Fruit fly (Drosophila melanogaster): ENCODE results near the gene p38c.

p38c gene

DNA sequence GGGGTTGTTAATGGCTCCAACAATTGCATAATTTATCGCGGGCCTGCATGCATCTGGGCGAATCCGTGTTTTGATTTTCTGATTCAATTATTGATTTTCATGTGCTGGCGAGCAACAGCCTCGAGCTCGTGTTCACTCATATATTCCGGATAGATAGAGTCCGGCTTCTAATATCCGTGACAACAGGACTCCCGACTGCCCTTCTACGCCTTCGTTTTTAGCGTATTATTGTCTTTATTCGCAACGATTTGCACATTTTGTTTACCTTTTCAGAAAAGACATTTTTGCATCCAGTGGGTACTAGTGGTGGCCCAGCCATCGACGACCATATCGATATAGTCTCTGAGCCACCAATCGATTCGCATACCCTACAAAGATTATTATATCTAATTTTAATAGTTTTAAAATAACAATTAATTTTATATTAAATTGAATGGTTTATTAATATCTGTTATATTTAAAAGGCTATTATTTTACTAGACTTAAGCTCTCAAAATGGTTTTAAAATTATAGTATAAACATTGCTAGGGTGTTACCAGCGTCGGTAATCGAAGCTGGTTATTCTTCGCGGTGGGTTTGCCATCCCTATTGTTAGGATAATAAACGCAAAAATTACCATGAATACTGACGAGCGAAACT, 11.3 kb upstream of the p38c start, which contains the start of the genes Myo95E and TBC1d7 (continued):
- TF ChIP-seq CG6689 (GFP tag; IDR thresholded peaks at IDR 0.05) (peak; percentile 97), dm (GFP tag; optimal IDR thresholded peaks at IDR 0.05) (no peak), Hr51 (GFP tag; optimal IDR thresholded peaks at IDR 0.05) (peak; percentile 33 to 91), caup (GFP tag; optimal IDR thresholded peaks at IDR 0.05; ENCODE audit: severe bottlenecking) (peak; percentile 83), Atf3 (GFP tag; optimal IDR thresholded peaks at IDR 0.05) (peak; percentile 1), CG11560 (tag; IDR thresholded peaks at IDR 0.05) (peak; percentile 81), yki (optimal IDR thresholded peaks at IDR 0.05) (no peak), CHES-1-like (GFP tag; optimal IDR thresholded peaks at IDR 0.05) (peak; percentile 48), bab2 (GFP tag; optimal IDR thresholded peaks at IDR 0.05) (peak; percentile 58), CG5245 (GFP tag; optimal IDR thresholded peaks at IDR 0.05) (peak; percentile 71), oc (tag; optimal IDR thresholded peaks at IDR 0.05) (no peak), MBD-R2 (GFP tag; IDR thresholded peaks at IDR 0.05) (peak; percentile 93), mam (GFP tag; optimal IDR thresholded peaks at IDR 0.05) (peak; percentile 56), al (GFP tag; IDR thresholded peaks at IDR 0.05) (peak; percentile 91), tll (GFP tag; optimal IDR thresholded peaks at IDR 0.05) (no peak), lmd (GFP tag; IDR thresholded peaks at IDR 0.05) (peak; percentile 96), CG34422 (GFP tag; IDR thresholded peaks at IDR 0.05) (peak; percentile 95), CG9817 (tag; optimal IDR thresholded peaks at IDR 0.05) (peak; percentile 83), fu2 (GFP tag; optimal IDR thresholded peaks at IDR 0.05) (no peak), CG13424 (tag; optimal IDR thresholded peaks at IDR 0.05) (peak; percentile 90), tna (GFP tag; IDR thresholded peaks at IDR 0.05; ENCODE audit: partially characterized antibody) (no peak), Atf-2 (GFP tag; optimal IDR thresholded peaks at IDR 0.05) (no peak), phol (tag; optimal IDR thresholded peaks at IDR 0.05) (peak; percentile 92), Med (GFP tag) (peak; percentile 87), E2f1 (GFP tag; IDR thresholded peaks at IDR 0.05) (peak; percentile 93), B-H2 (GFP tag; optimal IDR thresholded peaks at IDR 0.05) (peak; percentile 61), Ada2b (GFP tag; IDR thresholded peaks at IDR 0.05) (peak; percentile 91), schlank (tag; optimal IDR thresholded peaks at IDR 0.05) (peak; percentile 47), da (GFP tag; optimal IDR thresholded peaks at IDR 0.05) (no peak), HLH3B (GFP tag; IDR thresholded peaks at IDR 0.05) (peak; percentile 91), CG13123 (GFP tag; optimal IDR thresholded peaks at IDR 0.05) (peak; percentile 70), CG7745 (tag; optimal IDR thresholded peaks at IDR 0.05) (no peak), zfh2 (GFP tag; optimal IDR thresholded peaks at IDR 0.05) (peak; percentile 73), Hmr (GFP tag; optimal IDR thresholded peaks at IDR 0.05) (peak; percentile 88), br (optimal IDR thresholded peaks at IDR 0.05) (no peak), CG12744 (GFP tag; optimal IDR thresholded peaks at IDR 0.05) (no peak), CG1647 (GFP tag; optimal IDR thresholded peaks at IDR 0.05) (peak; percentile 53), CG14710 (tag; optimal IDR thresholded peaks at IDR 0.05) (peak; percentile 90), Bgb (GFP tag; IDR thresholded peaks at IDR 0.05; ENCODE audit: partially characterized antibody) (peak; percentile 45; the same call in 1 of the 2 replicates), gce (GFP tag; IDR thresholded peaks at IDR 0.05) (peak; percentile 80; the same call in 2 of the 3 replicates), CG17568 (GFP tag; optimal IDR thresholded peaks at IDR 0.05) (no peak), CG10431 (GFP tag; optimal IDR thresholded peaks at IDR 0.05) (no peak), Meics (GFP tag; optimal IDR thresholded peaks at IDR 0.05) (peak; percentile 88), Mad (GFP tag; optimal IDR thresholded peaks at IDR 0.05) (peak; percentile 60), nom (GFP tag; optimal IDR thresholded peaks at IDR 0.05) (peak; percentile 48), D19A (tag; optimal IDR thresholded peaks at IDR 0.05) (peak; percentile 99), luna (GFP tag; optimal IDR thresholded peaks at IDR 0.05) (no peak), Vsx1 (GFP tag; optimal IDR thresholded peaks at IDR 0.05) (no peak), HmgZ (tag; optimal IDR thresholded peaks at IDR 0.05) (peak; percentile 85), gem (tag; optimal IDR thresholded peaks at IDR 0.05) (peak; percentile 95)

Data from whole organism, embryonic.